Worm (Caenorhabditis elegans) whole organism, mixed stage, embryonic: ENCODE data around the gene M02D8.2.

Experiments
- ceh-39 ChIP-seq: fragments of 150-350 bp; optimal IDR thresholded peaks from 2 replicates; lab custom pipeline; 2014; ENCODE audit warnings: missing biosample characterization, missing genetic modification characterization
- elt-3 ChIP-seq: fragments of 150-350 bp; optimal IDR thresholded peaks from 2 replicates; lab custom pipeline; 2014; ENCODE audit warnings: missing biosample characterization, missing genetic modification characterization
- lsy-2 ChIP-seq: fragments of 150-350 bp; optimal IDR thresholded peaks from 2 replicates; lab custom pipeline; 2014; ENCODE audit warnings: missing biosample characterization, missing genetic modification characterization
- nhr-12 ChIP-seq: fragments of 150-350 bp; optimal IDR thresholded peaks from 2 replicates; lab custom pipeline; 2014; ENCODE audit warnings: missing biosample characterization, missing genetic modification characterization
- nhr-76 ChIP-seq: sonication (generic microtip); optimal IDR thresholded peaks from 2 replicates; lab custom pipeline; 2017; ENCODE audit warnings: missing biosample characterization, missing genetic modification characterization
- pha-4 ChIP-seq: fragments of 150-350 bp; optimal IDR thresholded peaks from 2 replicates; lab custom pipeline; 2018; ENCODE audit warnings: missing biosample characterization, missing genetic modification reagents, missing genetic modification characterization
- sptf-1 ChIP-seq: sonication (generic microtip); optimal IDR thresholded peaks from 2 replicates; lab custom pipeline; 2017; ENCODE audit warnings: mild to moderate bottlenecking, missing genetic modification characterization, moderate library complexity, missing compliant biosample characterization
- tbx-8 ChIP-seq: fragments of 200-800 bp; sonication (Bioruptor generic); optimal IDR thresholded peaks from 2 replicates; lab custom pipeline; 2018; ENCODE audit warnings: mild to moderate bottlenecking, missing genetic modification characterization, moderate library complexity, missing compliant biosample characterization
- unc-39 ChIP-seq: fragments of 150-350 bp; optimal IDR thresholded peaks from 2 replicates; lab custom pipeline; 2014; ENCODE audit warnings: missing biosample characterization, missing genetic modification characterization
- unc-62 ChIP-seq: fragments of 150-350 bp; optimal IDR thresholded peaks from 2 replicates; lab custom pipeline; 2014; ENCODE audit warnings: missing biosample characterization, missing genetic modification reagents, missing genetic modification characterization

DNA sequence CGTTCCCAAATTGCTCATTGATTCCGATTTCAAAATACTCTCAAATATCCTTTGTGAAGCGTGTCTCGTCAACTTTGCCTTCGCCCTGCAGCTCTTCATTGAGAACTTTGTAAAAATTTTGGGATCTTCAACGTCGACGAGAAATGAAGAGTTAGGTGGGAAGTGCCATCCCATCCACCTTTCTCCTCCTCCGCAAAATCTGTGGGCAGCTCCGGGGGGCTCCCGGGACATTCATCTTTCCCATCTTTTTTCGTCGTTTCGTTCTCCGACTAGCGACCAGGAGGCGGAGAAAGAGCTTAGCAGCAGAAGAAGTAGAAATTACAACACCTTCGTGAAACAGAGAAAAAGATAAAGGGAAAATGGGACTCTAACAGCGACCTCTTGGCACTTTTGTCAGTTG is 23.5 kb downstream of the M02D8.2 start:
- TF ChIP-seq lsy-2 (tag; lab: Kevin White, UChicago) (no peak), nhr-76 (tag; lab: Kevin White, UChicago) (no peak), pha-4 (no peak), tbx-8 (GFP tag; lab: Kevin White, UChicago) (no peak), unc-62 (GFP tag; lab: Kevin White, UChicago) (no peak), elt-3 (tag; lab: Kevin White, UChicago) (no peak), unc-39 (tag; lab: Kevin White, UChicago) (no peak), nhr-12 (tag; lab: Kevin White, UChicago) (no peak), ceh-39 (tag; lab: Kevin White, UChicago) (no peak), sptf-1 (no peak)
